Worm (Caenorhabditis elegans) whole organism, young adult: Measurements from ENCODE around the gene F59A1.12.

Experiments used
- attf-3 ChIP-seq: fragments of 200-800 bp; sonication (Bioruptor generic); conservative IDR thresholded peaks from 2 replicates; pipeline ENCODE4 v1.3.6; 2022; ENCODE audit warnings: missing genetic modification reagents, missing genetic modification characterization, missing compliant biosample characterization
- pha-4 ChIP-seq: fragments of 150-350 bp; sonication (generic microtip); optimal IDR thresholded peaks from 2 replicates; lab custom pipeline; 2014; ENCODE audit warnings: missing biosample characterization, missing genetic modification reagents, missing genetic modification characterization

DNA sequence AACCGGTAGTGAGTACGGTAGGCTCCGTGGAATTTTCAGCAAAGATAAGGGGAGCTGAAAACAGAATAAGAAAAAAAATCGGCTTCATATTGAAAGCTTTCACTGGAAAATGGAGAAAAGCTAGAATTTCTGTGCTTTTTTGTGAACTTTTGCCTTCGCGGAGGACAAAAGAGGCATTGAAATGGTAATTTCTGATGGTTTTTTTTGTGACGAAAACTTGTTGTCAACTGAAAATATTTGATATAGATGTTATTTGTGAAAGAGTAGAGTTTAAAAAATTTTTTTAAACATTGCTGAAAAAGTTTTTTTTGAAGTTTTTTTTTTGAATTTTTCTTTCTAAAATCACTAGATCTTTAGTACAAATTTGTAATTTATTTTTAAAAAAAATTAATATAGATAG lies 19.3 kb upstream of the F59A1.12 start, which contains the start of gene F59A1.18:
- TF ChIP-seq attf-3 (GFP tag; lab: Robert Waterston, UW) (no peak), pha-4 (tag; lab: Kevin White, UChicago) (no peak)
